Worm (Caenorhabditis elegans) whole organism, L4 larva: ENCODE results near the gene Y51H4A.936.

Experiments used
- ZK337.2 ChIP-seq: fragments of 200-800 bp; sonication (Bioruptor generic); IDR thresholded peaks from 2 replicates; pipeline ENCODE4 v1.3.6; 2022; ENCODE audit warnings: missing genetic modification reagents, missing genetic modification characterization, missing compliant biosample characterization
- fos-1 ChIP-seq: fragments of 150-350 bp; optimal IDR thresholded peaks from 2 replicates; lab custom pipeline; 2014; ENCODE audit warnings: missing biosample characterization, missing genetic modification characterization
- lin-13 ChIP-seq: fragments of 150-350 bp; optimal IDR thresholded peaks from 2 replicates; lab custom pipeline; 2014; ENCODE audit warnings: missing biosample characterization, missing genetic modification reagents, missing genetic modification characterization
- lir-3 ChIP-seq: sonication (generic microtip); optimal IDR thresholded peaks from 2 replicates; lab custom pipeline; 2016; ENCODE audit warnings: mild to moderate bottlenecking, missing genetic modification characterization, missing compliant biosample characterization
- mxl-2 ChIP-seq: fragments of 200-800 bp; sonication (Bioruptor generic); conservative IDR thresholded peaks from 2 replicates; pipeline ENCODE4 v1.3.6; 2022; ENCODE audit warnings: missing genetic modification reagents, missing genetic modification characterization, missing compliant biosample characterization
- pha-4 ChIP-seq, 2 experiments: fragments of 150-350 bp in 1 of 2; fragments of 200-800 bp in 1 of 2; sonication (Bioruptor generic) in 1 of 2; IDR thresholded peaks in 1 of 2; optimal IDR thresholded peaks in 1 of 2; 2 replicates each; pipeline versions ENCODE4 v1.3.6 to Lab custom; 2014 to 2022; ENCODE audit warnings: missing genetic modification characterization in 2 of 2, missing genetic modification reagents in 2 of 2, missing biosample characterization in 1 of 2, missing compliant biosample characterization in 1 of 2
- zag-1 ChIP-seq: fragments of 150-350 bp; optimal IDR thresholded peaks from 2 replicates; lab custom pipeline; 2014; ENCODE audit warnings: missing biosample characterization, missing genetic modification characterization
- zip-2 ChIP-seq: fragments of 150-350 bp; optimal IDR thresholded peaks from 2 replicates; lab custom pipeline; 2014; ENCODE audit warnings: missing biosample characterization, missing genetic modification characterization

ce11 chrIV:16601599-16601998 lies 27.6 kb upstream of the Y51H4A.936 start:
- TF ChIP-seq fos-1 (tag; lab: Kevin White, UChicago) (no peak), mxl-2 (GFP tag; lab: Robert Waterston, UW) (no peak), pha-4 (GFP tag; IDR thresholded peaks at IDR 0.05; lab: Robert Waterston, UW) (no peak), pha-4 (tag; optimal IDR thresholded peaks at IDR 0.05; lab: Kevin White, UChicago) (no peak), zag-1 (no peak), ZK337.2 (GFP tag; lab: Robert Waterston, UW) (no peak), zip-2 (tag; lab: Kevin White, UChicago) (no peak), lin-13 (GFP tag; lab: Kevin White, UChicago) (no peak), lir-3 (no peak)
